Worm (Caenorhabditis elegans) whole organism, mixed stage, embryonic: Measurements from ENCODE around the gene ZK637.14.

Experiments used
- M03D4.4 ChIP-seq: sonication (generic microtip); optimal IDR thresholded peaks from 2 replicates; lab custom pipeline; 2017; ENCODE audit warnings: mild to moderate bottlenecking, missing genetic modification characterization, missing compliant biosample characterization
- bed-3 ChIP-seq: fragments of 200-800 bp; sonication (Bioruptor generic); optimal IDR thresholded peaks from 3 replicates; lab custom pipeline; 2018; ENCODE audit warnings: mild to moderate bottlenecking, missing genetic modification characterization, moderate library complexity, missing compliant biosample characterization
- blmp-1 ChIP-seq: fragments of 150-350 bp; optimal IDR thresholded peaks from 2 replicates; lab custom pipeline; 2014; ENCODE audit warnings: missing biosample characterization, missing genetic modification characterization
- ceh-39 ChIP-seq: fragments of 150-350 bp; optimal IDR thresholded peaks from 2 replicates; lab custom pipeline; 2014; ENCODE audit warnings: missing biosample characterization, missing genetic modification characterization
- ceh-43 ChIP-seq: fragments of 200-800 bp; sonication (Bioruptor generic); optimal IDR thresholded peaks from 2 replicates; lab custom pipeline; 2018; ENCODE audit warnings: mild to moderate bottlenecking, missing genetic modification characterization, moderate library complexity, missing compliant biosample characterization
- ces-1 ChIP-seq: fragments of 150-350 bp; optimal IDR thresholded peaks from 2 replicates; lab custom pipeline; 2014; ENCODE audit warnings: missing biosample characterization, missing genetic modification reagents, missing genetic modification characterization
- cnd-1 ChIP-seq: fragments of 200-800 bp; sonication (Bioruptor generic); optimal IDR thresholded peaks from 2 replicates; lab custom pipeline; 2018; ENCODE audit warnings: mild to moderate bottlenecking, missing genetic modification characterization, missing compliant biosample characterization
- drap-1 ChIP-seq: fragments of 200-800 bp; sonication (Bioruptor generic); optimal IDR thresholded peaks from 3 replicates; lab custom pipeline; 2018; ENCODE audit warnings: mild to moderate bottlenecking, missing genetic modification characterization, missing compliant biosample characterization
- elt-1 ChIP-seq: sonication (generic microtip); optimal IDR thresholded peaks from 2 replicates; lab custom pipeline; 2017; ENCODE audit warnings: missing genetic modification characterization, mild to moderate bottlenecking, missing compliant biosample characterization, antibody characterized with exemption, moderate library complexity, borderline replicate concordance; ENCODE audit not compliant: insufficient read depth
- elt-3 ChIP-seq: fragments of 150-350 bp; optimal IDR thresholded peaks from 2 replicates; lab custom pipeline; 2014; ENCODE audit warnings: missing biosample characterization, missing genetic modification characterization
- flh-1 ChIP-seq: fragments of 200-800 bp; sonication (Bioruptor generic); optimal IDR thresholded peaks from 2 replicates; lab custom pipeline; 2018; ENCODE audit warnings: mild to moderate bottlenecking, missing genetic modification characterization, moderate library complexity, missing compliant biosample characterization
- ham-2 ChIP-seq: fragments of 200-800 bp; sonication (Bioruptor generic); optimal IDR thresholded peaks from 2 replicates; lab custom pipeline; 2018; ENCODE audit warnings: mild to moderate bottlenecking, missing genetic modification characterization, missing compliant biosample characterization
- hlh-1 ChIP-seq: fragments of 150-350 bp; optimal IDR thresholded peaks from 2 replicates; lab custom pipeline; 2014; ENCODE audit warnings: missing biosample characterization, missing genetic modification reagents, missing genetic modification characterization
- lin-13 ChIP-seq: fragments of 150-350 bp; optimal IDR thresholded peaks from 2 replicates; lab custom pipeline; 2014; ENCODE audit warnings: missing biosample characterization, missing genetic modification characterization
- lin-32 ChIP-seq: fragments of 200-800 bp; sonication (Bioruptor generic); optimal IDR thresholded peaks from 2 replicates; lab custom pipeline; 2018; ENCODE audit warnings: mild to moderate bottlenecking, missing genetic modification characterization, missing compliant biosample characterization
- lsy-2 ChIP-seq: fragments of 150-350 bp; optimal IDR thresholded peaks from 2 replicates; lab custom pipeline; 2014; ENCODE audit warnings: missing biosample characterization, missing genetic modification characterization
- mab-5 ChIP-seq: fragments of 150-350 bp; optimal IDR thresholded peaks from 2 replicates; lab custom pipeline; 2014; ENCODE audit warnings: missing biosample characterization, missing genetic modification characterization
- mep-1 ChIP-seq: fragments of 150-350 bp; optimal IDR thresholded peaks from 2 replicates; lab custom pipeline; 2017; ENCODE audit warnings: missing biosample characterization, missing genetic modification reagents, missing genetic modification characterization, inconsistent platforms
- mls-2 ChIP-seq: sonication (generic microtip); optimal IDR thresholded peaks from 2 replicates; lab custom pipeline; 2016; ENCODE audit warnings: mild to moderate bottlenecking, missing genetic modification characterization, moderate library complexity, missing compliant biosample characterization
- nhr-76 ChIP-seq: sonication (generic microtip); optimal IDR thresholded peaks from 2 replicates; lab custom pipeline; 2017; ENCODE audit warnings: missing biosample characterization, missing genetic modification characterization
- pha-4 ChIP-seq: fragments of 150-350 bp; optimal IDR thresholded peaks from 2 replicates; lab custom pipeline; 2018; ENCODE audit warnings: missing biosample characterization, missing genetic modification reagents, missing genetic modification characterization
- sem-2 ChIP-seq: fragments of 200-800 bp; sonication (Bioruptor generic); optimal IDR thresholded peaks from 2 replicates; lab custom pipeline; 2018; ENCODE audit warnings: mild to moderate bottlenecking, missing genetic modification characterization, missing compliant biosample characterization
- snpc-4 ChIP-seq: fragments of 150-350 bp; optimal IDR thresholded peaks from 2 replicates; lab custom pipeline; 2014; ENCODE audit warnings: missing biosample characterization, missing genetic modification characterization
- sptf-1 ChIP-seq: sonication (generic microtip); optimal IDR thresholded peaks from 2 replicates; lab custom pipeline; 2017; ENCODE audit warnings: mild to moderate bottlenecking, missing genetic modification characterization, moderate library complexity, missing compliant biosample characterization
- tbx-8 ChIP-seq: fragments of 200-800 bp; sonication (Bioruptor generic); optimal IDR thresholded peaks from 2 replicates; lab custom pipeline; 2018; ENCODE audit warnings: mild to moderate bottlenecking, missing genetic modification characterization, moderate library complexity, missing compliant biosample characterization
- unc-120 ChIP-seq: sonication (generic microtip); optimal IDR thresholded peaks from 2 replicates; lab custom pipeline; 2017; ENCODE audit warnings: missing genetic modification characterization, missing compliant biosample characterization; ENCODE audit not compliant: poor library complexity, severe bottlenecking
- unc-39 ChIP-seq: fragments of 150-350 bp; optimal IDR thresholded peaks from 2 replicates; lab custom pipeline; 2014; ENCODE audit warnings: missing biosample characterization, missing genetic modification characterization
- unc-62 ChIP-seq: fragments of 150-350 bp; optimal IDR thresholded peaks from 2 replicates; lab custom pipeline; 2014; ENCODE audit warnings: missing biosample characterization, missing genetic modification reagents, missing genetic modification characterization
- zip-8 ChIP-seq: fragments of 150-350 bp; optimal IDR thresholded peaks from 2 replicates; lab custom pipeline; 2014; ENCODE audit warnings: missing biosample characterization, missing genetic modification characterization

Gene ZK637.14

DNA sequence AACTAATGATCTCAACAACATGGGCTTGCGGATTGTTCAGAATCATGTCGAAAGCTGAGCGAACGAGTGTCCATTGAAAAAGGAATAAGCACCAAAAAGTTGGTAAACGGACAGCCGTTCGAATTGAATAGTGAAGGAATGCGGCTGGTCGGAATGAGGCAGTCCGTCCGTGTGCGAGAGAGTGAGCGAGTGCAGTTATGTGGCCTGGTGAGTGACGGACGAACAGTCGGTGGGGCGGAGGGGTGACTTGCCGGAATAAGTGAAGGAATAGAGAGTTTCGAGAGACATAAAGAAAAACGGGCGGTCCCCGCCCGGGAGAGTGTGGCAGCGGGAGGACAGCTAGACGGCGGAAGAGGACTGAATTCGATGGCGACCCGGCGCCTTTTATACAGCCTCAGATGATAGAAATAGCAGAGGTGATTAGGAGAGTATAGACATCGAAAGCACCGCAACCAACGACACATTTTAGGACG lies 23.6 kb downstream of the ZK637.14 start (continued):
- peak; percentile 57 for TF ChIP-seq sptf-1 (tag; lab: Kevin White, UChicago)

- no peak for TF ChIP-seq zip-8 (tag; lab: Kevin White, UChicago)
- TF ChIP-seq sptf-1 (tag; lab: Kevin White, UChicago) = no peak
- TF ChIP-seq ham-2 (GFP tag; lab: Kevin White, UChicago) = no peak
- TF ChIP-seq blmp-1 (tag; lab: Kevin White, UChicago) = no peak
- no peak for TF ChIP-seq ces-1 (GFP tag; lab: Kevin White, UChicago)
- TF ChIP-seq lin-32 (GFP tag; lab: Kevin White, UChicago) = no peak
- no peak for TF ChIP-seq elt-3 (tag; lab: Kevin White, UChicago)
- TF ChIP-seq nhr-76 (tag; lab: Kevin White, UChicago) = no peak
- no peak for TF ChIP-seq mab-5
- no peak for TF ChIP-seq flh-1
- no peak for TF ChIP-seq sem-2
- TF ChIP-seq unc-39 (tag; lab: Kevin White, UChicago) = no peak
- no peak for TF ChIP-seq drap-1
- TF ChIP-seq hlh-1 (tag; lab: Kevin White, UChicago) = no peak
- no peak for TF ChIP-seq unc-62 (GFP tag; lab: Kevin White, UChicago)
These were observed 30.5 kb downstream of the ZK637.14 start for ce11 chrIII:8858482-8858881.

- TF ChIP-seq pha-4 (no peak), cnd-1 (tag; lab: Kevin White, UChicago) (no peak), unc-39 (tag; lab: Kevin White, UChicago) (no peak), mls-2 (tag; lab: Kevin White, UChicago) (no peak), blmp-1 (tag; lab: Kevin White, UChicago) (no peak), mep-1 (no peak), drap-1 (no peak), sem-2 (no peak), lin-32 (GFP tag; lab: Kevin White, UChicago) (no peak), lsy-2 (tag; lab: Kevin White, UChicago) (no peak), unc-62 (GFP tag; lab: Kevin White, UChicago) (no peak)
These were observed 37.0 kb downstream of the ZK637.14 start, which contains the start of gene plg-1 for ce11 chrIII:8851961-8852360. plg-1 (plus strand) TSS chrIII:8852261.

ce11 chrIII:8851057-8851456 lies 37.9 kb downstream of the ZK637.14 start:
- TF ChIP-seq zip-8 (tag; lab: Kevin White, UChicago) = peak; percentile 91

- TF ChIP-seq lin-13 = no peak
- no peak for TF ChIP-seq snpc-4 (tag; lab: Kevin White, UChicago)
- TF ChIP-seq mls-2 (tag; lab: Kevin White, UChicago) = no peak
- no peak for TF ChIP-seq cnd-1 (tag; lab: Kevin White, UChicago)
- no peak for TF ChIP-seq sem-2
- TF ChIP-seq ceh-39 = no peak
- no peak for TF ChIP-seq ces-1 (GFP tag; lab: Kevin White, UChicago)
- TF ChIP-seq bed-3 = no peak
- TF ChIP-seq ceh-43 (GFP tag; lab: Kevin White, UChicago) = no peak
- peak; percentile 5 for TF ChIP-seq hlh-1 (tag; lab: Kevin White, UChicago)
- no peak for TF ChIP-seq unc-120 (tag; lab: Kevin White, UChicago)
- peak; percentile 41 for TF ChIP-seq sptf-1 (tag; lab: Kevin White, UChicago)
- no peak for TF ChIP-seq blmp-1 (tag; lab: Kevin White, UChicago)
- no peak for TF ChIP-seq M03D4.4 (tag; lab: Kevin White, UChicago)
These were observed 38.4 kb downstream of the ZK637.14 start, which contains the start of gene F44E2.9 for ce11 chrIII:8850482-8851047. F44E2.9 (minus strand) TSS chrIII:8850532.

DNA sequence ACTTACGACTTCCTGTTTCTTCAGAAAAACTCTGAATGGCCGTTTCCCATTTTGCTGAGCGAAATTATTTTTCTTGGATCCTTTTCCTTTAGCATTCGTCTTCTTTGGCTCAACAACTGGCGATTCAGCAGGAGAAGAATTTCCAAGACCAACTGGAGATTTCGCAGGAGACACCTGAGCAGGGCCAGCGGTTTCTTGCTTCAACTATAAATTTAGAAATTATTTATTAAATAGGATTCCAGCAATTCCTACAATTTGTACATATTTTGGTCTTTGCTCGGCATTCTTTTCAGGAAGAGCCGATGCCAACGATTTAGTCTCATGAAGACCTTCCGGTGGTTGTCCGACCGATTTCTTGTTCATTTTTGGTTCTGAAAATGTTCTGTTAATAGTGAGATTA lies 39.4 kb downstream of the ZK637.14 start, which contains the start of gene F44E2.8:
Gene F44E2.8, minus strand, starts transcription at position 371 of the 400 bp plus-strand sequence.
- TF ChIP-seq cnd-1 (tag; lab: Kevin White, UChicago) (no peak), M03D4.4 (tag; lab: Kevin White, UChicago) (no peak), sem-2 (no peak), zip-8 (tag; lab: Kevin White, UChicago) (no peak), tbx-8 (GFP tag; lab: Kevin White, UChicago) (no peak), elt-1 (tag; lab: Kevin White, UChicago) (no peak), ham-2 (GFP tag; lab: Kevin White, UChicago) (no peak), bed-3 (no peak), unc-39 (tag; lab: Kevin White, UChicago) (no peak), mep-1 (no peak), lin-32 (GFP tag; lab: Kevin White, UChicago) (no peak), flh-1 (no peak), ceh-43 (GFP tag; lab: Kevin White, UChicago) (no peak)
